Fruit fly (Drosophila melanogaster): ENCODE measurements around the gene tna.

The tna gene

DNA sequence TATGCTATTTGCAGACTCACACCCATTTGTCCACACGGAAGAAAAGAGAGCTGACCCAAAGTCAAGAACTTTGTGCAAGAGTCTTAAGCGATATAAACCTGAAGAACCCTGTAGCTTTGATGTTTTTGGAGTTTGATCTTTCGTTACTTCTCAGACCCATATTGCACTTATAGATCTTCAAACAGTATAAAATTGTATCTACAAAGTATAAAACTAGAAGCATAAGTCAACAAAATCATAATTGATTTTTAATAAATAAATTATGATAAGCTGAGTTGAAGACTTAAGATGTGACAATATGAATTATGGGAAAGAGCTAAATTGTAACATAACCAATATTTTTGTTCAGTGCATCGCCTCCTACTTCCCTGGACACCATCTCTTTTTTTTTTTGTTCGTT, 8.0 kb upstream of the tna start (continued):
- TF ChIP-seq CG42726 (GFP tag; IDR thresholded peaks at IDR 0.05; ENCODE audit: partially characterized antibody) (no peak), sim (GFP tag; IDR thresholded peaks at IDR 0.05) (no peak), CG2712 (tag; optimal IDR thresholded peaks at IDR 0.05) (peak; percentile 35), CG10431 (GFP tag; optimal IDR thresholded peaks at IDR 0.05) (no peak), bbx (GFP tag; IDR thresholded peaks at IDR 0.05; ENCODE audit: partially characterized antibody) (no peak), fru (optimal IDR thresholded peaks at IDR 0.05) (no peak), wdn (GFP tag; IDR thresholded peaks at IDR 0.05) (no peak), CG10959 (GFP tag; IDR thresholded peaks at IDR 0.05) (no peak), CG6813 (GFP tag; optimal IDR thresholded peaks at IDR 0.05) (peak; percentile 31), CG7357 (GFP tag; IDR thresholded peaks at IDR 0.05) (no peak), trh (GFP tag; optimal IDR thresholded peaks at IDR 0.05) (no peak), ERR (GFP tag; optimal IDR thresholded peaks at IDR 0.05) (no peak), CG13775 (GFP tag; optimal IDR thresholded peaks at IDR 0.05) (no peak), CG33213 (GFP tag; optimal IDR thresholded peaks at IDR 0.05) (no peak), CG7987 (GFP tag; optimal IDR thresholded peaks at IDR 0.05) (no peak), CG9727 (GFP tag; optimal IDR thresholded peaks at IDR 0.05) (peak; percentile 29), lbe (GFP tag; optimal IDR thresholded peaks at IDR 0.05) (no peak), CG1792 (GFP tag; optimal IDR thresholded peaks at IDR 0.05) (no peak), lov (optimal IDR thresholded peaks at IDR 0.05) (no peak), lov (GFP tag; IDR thresholded peaks at IDR 0.05) (no peak), H2.0 (GFP tag; IDR thresholded peaks at IDR 0.05) (no peak), pita (GFP tag; optimal IDR thresholded peaks at IDR 0.05) (no peak), B-H1 (GFP tag; IDR thresholded peaks at IDR 0.05) (no peak), tll (GFP tag; optimal IDR thresholded peaks at IDR 0.05) (no peak), fd96Cb (tag; optimal IDR thresholded peaks at IDR 0.05) (peak; percentile 31), HLH4C (GFP tag; IDR thresholded peaks at IDR 0.05; ENCODE audit: partially characterized antibody) (no peak), CG4617 (GFP tag; optimal IDR thresholded peaks at IDR 0.05; ENCODE audit: borderline replicate concordance) (no peak), CG32772 (GFP tag; IDR thresholded peaks at IDR 0.05) (no peak), insv (GFP tag; optimal IDR thresholded peaks at IDR 0.05) (no peak), CG11695 (GFP tag; IDR thresholded peaks at IDR 0.05) (0 out of 3 replicates have a peak, but pooled peaks have one; percentile 15), Pdp1 (GFP tag; optimal IDR thresholded peaks at IDR 0.05) (no peak), tx (GFP tag; optimal IDR thresholded peaks at IDR 0.05) (no peak), MBD-R2 (GFP tag; IDR thresholded peaks at IDR 0.05) (no peak), CG3838 (GFP tag; optimal IDR thresholded peaks at IDR 0.05) (no peak), otp (GFP tag; IDR thresholded peaks at IDR 0.05) (no peak), CoRest (tag; optimal IDR thresholded peaks at IDR 0.05) (peak; percentile 39), CG2875 (GFP tag; optimal IDR thresholded peaks at IDR 0.05) (peak; percentile 7), ham (GFP tag; IDR thresholded peaks at IDR 0.05) (no peak), CG4707 (GFP tag; optimal IDR thresholded peaks at IDR 0.05) (no peak), HmgZ (tag; optimal IDR thresholded peaks at IDR 0.05) (no peak), dpn (GFP tag; optimal IDR thresholded peaks at IDR 0.05) (no peak), CG11247 (GFP tag; IDR thresholded peaks at IDR 0.05) (no peak), HLH54F (GFP tag; optimal IDR thresholded peaks at IDR 0.05) (no peak), cas (GFP tag; IDR thresholded peaks at IDR 0.05) (no peak), CG3726 (GFP tag; IDR thresholded peaks at IDR 0.05) (no peak), kah (GFP tag; optimal IDR thresholded peaks at IDR 0.05) (no peak), CG13424 (tag; optimal IDR thresholded peaks at IDR 0.05) (peak; percentile 66), CG5953 (GFP tag; IDR thresholded peaks at IDR 0.05) (no peak), Bteb2 (GFP tag; optimal IDR thresholded peaks at IDR 0.05) (no peak), Hr78 (GFP tag; optimal IDR thresholded peaks at IDR 0.05) (no peak), CG33557 (GFP tag; optimal IDR thresholded peaks at IDR 0.05) (no peak), chm (GFP tag; IDR thresholded peaks at IDR 0.05) (no peak)

Measured in whole organism, embryonic.